Worm (Caenorhabditis elegans): ENCODE data around the gene F37B4.15.

F37B4.15 gene

ce11 chrV:2872947-2873346 lies 19.1 kb upstream of the F37B4.15 start (continued):
- TF ChIP-seq Y48G9A.11 (GFP tag; IDR thresholded peaks at IDR 0.05) = no peak
- no peak for TF ChIP-seq hmg-1.1 (GFP tag; IDR thresholded peaks at IDR 0.05)
- no peak for TF ChIP-seq lin-13 (GFP tag; optimal IDR thresholded peaks at IDR 0.05)

ce11 chrV:2875422-2875821 lies 16.6 kb upstream of the F37B4.15 start, which contains the start of gene folt-2:
TSS of gene folt-2 (minus strand) at chrV:2875600.
- TF ChIP-seq pqm-1 (tag; optimal IDR thresholded peaks at IDR 0.05) (peak; percentile 25), php-3 (GFP tag; IDR thresholded peaks at IDR 0.05) (peak; percentile 56; the same call in 1 of the 2 replicates), hlh-11 (tag; optimal IDR thresholded peaks at IDR 0.05) (peak; percentile 37), daf-12 (tag; optimal IDR thresholded peaks at IDR 0.05) (no peak), ceh-62 (tag; optimal IDR thresholded peaks at IDR 0.05) (no peak), dmd-6 (GFP tag; IDR thresholded peaks at IDR 0.05) (peak; percentile 72), skn-1 (tag; optimal IDR thresholded peaks at IDR 0.05) (no peak), dve-1 (tag; optimal IDR thresholded peaks at IDR 0.05; ENCODE audit: insufficient read depth) (peak; percentile 74), T26A8.4 (GFP tag; IDR thresholded peaks at IDR 0.05) (no peak), daf-16 (GFP tag; optimal IDR thresholded peaks at IDR 0.05) (no peak), daf-16 (tag; optimal IDR thresholded peaks at IDR 0.05) (peak; percentile 48), mep-1 (tag; optimal IDR thresholded peaks at IDR 0.05) (peak; percentile 16)

ce11 chrV:2876188-2876831 lies 15.7 kb upstream of the F37B4.15 start:
- no peak for TF ChIP-seq nhr-237 (tag; optimal IDR thresholded peaks at IDR 0.05)
- TF ChIP-seq F26F4.8 (GFP tag; conservative IDR thresholded peaks at IDR 0.05) = no peak
- no peak for TF ChIP-seq lin-29 (GFP tag; IDR thresholded peaks at IDR 0.05)
- no peak for TF ChIP-seq nhr-28 (tag; optimal IDR thresholded peaks at IDR 0.05)
- TF ChIP-seq aha-1 (tag) = peak; percentile 65
- TF ChIP-seq F10B5.3 (tag; optimal IDR thresholded peaks at IDR 0.05) = no peak
- peak in 1 of 2 experiments; percentile 76 for TF ChIP-seq unc-62 (GFP tag; optimal IDR thresholded peaks at IDR 0.05 in 1 of 2)
- no peak for TF ChIP-seq unc-62 (tag; optimal IDR thresholded peaks at IDR 0.05)
- TF ChIP-seq zip-2 (tag; optimal IDR thresholded peaks at IDR 0.05) = no peak
- no peak for TF ChIP-seq nhr-25 (tag; optimal IDR thresholded peaks at IDR 0.05; ENCODE audit: borderline replicate concordance, insufficient read depth)
- TF ChIP-seq ceh-44 (GFP tag; IDR thresholded peaks at IDR 0.05) = no peak
- TF ChIP-seq nhr-41 (GFP tag; IDR thresholded peaks at IDR 0.05) = no peak
- no peak for TF ChIP-seq T20F7.1 (GFP tag; optimal IDR thresholded peaks at IDR 0.05)
- no peak for TF ChIP-seq saeg-2 (GFP tag; IDR thresholded peaks at IDR 0.05)
- no peak for TF ChIP-seq sdz-12 (GFP tag; optimal IDR thresholded peaks at IDR 0.05)
- no peak for TF ChIP-seq egl-27 (tag; optimal IDR thresholded peaks at IDR 0.05)
- TF ChIP-seq zfp-3 (GFP tag; conservative IDR thresholded peaks at IDR 0.05) = no peak
- no peak for TF ChIP-seq ztf-7 (tag; optimal IDR thresholded peaks at IDR 0.05)
- no peak for TF ChIP-seq dpl-1 (GFP tag; optimal IDR thresholded peaks at IDR 0.05)
- 0 out of 2 replicates have a peak, but pooled peaks have one; percentile 13 for TF ChIP-seq php-3 (GFP tag; IDR thresholded peaks at IDR 0.05)
- no peak for TF ChIP-seq nhr-6 (tag; optimal IDR thresholded peaks at IDR 0.05)
- TF ChIP-seq ztf-11 (tag; optimal IDR thresholded peaks at IDR 0.05) = no peak
- no peak for TF ChIP-seq skn-1 (tag; optimal IDR thresholded peaks at IDR 0.05)
- no peak for TF ChIP-seq D1046.2 (GFP tag; IDR thresholded peaks at IDR 0.05)

ce11 chrV:2877509-2877908 lies 14.5 kb upstream of the F37B4.15 start, which contains the start of gene F37B4.10:
TSS of gene F37B4.10 (minus strand) at chrV:2877609.
- peak; percentile 12 for TF ChIP-seq nhr-28 (tag; optimal IDR thresholded peaks at IDR 0.05)
- peak in 1 of 2 experiments; percentile 82 for TF ChIP-seq unc-62 (GFP tag; optimal IDR thresholded peaks at IDR 0.05 in 1 of 2)
- TF ChIP-seq unc-62 (tag; optimal IDR thresholded peaks at IDR 0.05) = no peak
- no peak for TF ChIP-seq F37D6.2 (tag; optimal IDR thresholded peaks at IDR 0.05)
- TF ChIP-seq daf-16 (GFP tag; optimal IDR thresholded peaks at IDR 0.05) = no peak
- TF ChIP-seq daf-16 (tag; optimal IDR thresholded peaks at IDR 0.05) = peak; percentile 16
- TF ChIP-seq duxl-1 (tag; optimal IDR thresholded peaks at IDR 0.05; ENCODE audit: poor library complexity) = no peak
